Fruit fly (Drosophila melanogaster): ENCODE data around the gene Cyp4e3.
A peak's percentile ranks its signal among the peaks of the same experiment; 100 is the strongest.

The Cyp4e3 gene

DNA sequence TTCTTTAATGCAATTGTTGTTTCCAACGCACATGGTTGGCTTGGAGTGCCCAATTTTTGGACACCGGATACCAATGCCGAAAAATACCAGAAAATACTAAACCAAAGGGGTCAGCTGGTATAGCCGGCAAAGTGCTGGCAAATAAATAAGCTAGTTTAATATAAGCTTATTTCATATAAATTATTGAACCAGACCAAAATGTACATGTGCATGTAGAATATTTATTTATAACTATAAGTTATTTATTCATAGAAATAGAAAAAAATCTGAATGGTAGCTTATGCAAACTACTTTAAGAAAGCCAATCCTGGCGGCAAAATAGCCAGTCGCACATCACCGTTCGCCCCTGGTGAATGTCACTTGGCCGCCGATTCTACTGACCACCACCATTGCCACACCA lies 49.4 kb downstream of the Cyp4e3 start, which contains the start of gene pelo:
Gene pelo (plus strand): TSS at position 357 of the 400 bp plus-strand sequence.
- TF ChIP-seq cato (GFP tag; optimal IDR thresholded peaks at IDR 0.05; ENCODE audit: borderline replicate concordance) (no peak), Dbx (GFP tag; IDR thresholded peaks at IDR 0.05) (peak; percentile 59; the same call in 1 of the 3 replicates), amos (GFP tag; IDR thresholded peaks at IDR 0.05; ENCODE audit: partially characterized antibody) (no peak), pros (GFP tag; optimal IDR thresholded peaks at IDR 0.05) (no peak), Meics (GFP tag; optimal IDR thresholded peaks at IDR 0.05) (peak; percentile 74), CG17361 (GFP tag; IDR thresholded peaks at IDR 0.05) (peak; percentile 70; the same call in 2 of the 3 replicates), schlank (tag; optimal IDR thresholded peaks at IDR 0.05) (no peak), CG17328 (GFP tag; IDR thresholded peaks at IDR 0.05) (peak; percentile 45), vnd (GFP tag; IDR thresholded peaks at IDR 0.05; ENCODE audit: partially characterized antibody) (no peak), fd64A (GFP tag; optimal IDR thresholded peaks at IDR 0.05) (no peak), eyg (GFP tag; optimal IDR thresholded peaks at IDR 0.05) (no peak), CkIIα-i1 (GFP tag; IDR thresholded peaks at IDR 0.05) (no peak), CG6654 (GFP tag; optimal IDR thresholded peaks at IDR 0.05) (no peak), Max (GFP tag; optimal IDR thresholded peaks at IDR 0.05) (peak; percentile 88), Med (GFP tag) (peak; percentile 81), ranshi (GFP tag; IDR thresholded peaks at IDR 0.05) (0 out of 2 replicates have a peak, but pooled peaks have one; percentile 36), CG15696 (tag; optimal IDR thresholded peaks at IDR 0.05) (peak; percentile 66), CG4328 (GFP tag; optimal IDR thresholded peaks at IDR 0.05) (peak; percentile 34), h (optimal IDR thresholded peaks at IDR 0.05) (no peak), Atf6 (GFP tag; IDR thresholded peaks at IDR 0.05) (peak; percentile 67), CG7357 (GFP tag; IDR thresholded peaks at IDR 0.05) (no peak), CG13424 (tag; optimal IDR thresholded peaks at IDR 0.05) (peak; percentile 71), sens-2 (GFP tag; IDR thresholded peaks at IDR 0.05) (no peak), CG15479 (GFP tag; optimal IDR thresholded peaks at IDR 0.05) (no peak), TFAM (GFP tag; optimal IDR thresholded peaks at IDR 0.05) (no peak), CG3281 (GFP tag; optimal IDR thresholded peaks at IDR 0.05) (peak; percentile 73), NK7.1 (GFP tag; optimal IDR thresholded peaks at IDR 0.05) (no peak), CG9797 (GFP tag; optimal IDR thresholded peaks at IDR 0.05) (peak; percentile 75), psq (GFP tag; optimal IDR thresholded peaks at IDR 0.05) (no peak), CG18599 (GFP tag; optimal IDR thresholded peaks at IDR 0.05) (peak; percentile 77), CTCF (GFP tag; optimal IDR thresholded peaks at IDR 0.05) (no peak), gce (GFP tag; IDR thresholded peaks at IDR 0.05) (no peak), unc-4 (GFP tag; IDR thresholded peaks at IDR 0.05; ENCODE audit: partially characterized antibody) (no peak), shn (GFP tag; optimal IDR thresholded peaks at IDR 0.05) (no peak), ham (GFP tag; IDR thresholded peaks at IDR 0.05) (no peak), Oaz (GFP tag; IDR thresholded peaks at IDR 0.05) (no peak), CG9437 (GFP tag; optimal IDR thresholded peaks at IDR 0.05) (peak; percentile 21), CG4707 (GFP tag; optimal IDR thresholded peaks at IDR 0.05) (no peak), Nf-YC (tag; optimal IDR thresholded peaks at IDR 0.05) (peak; percentile 69), CG32772 (GFP tag; IDR thresholded peaks at IDR 0.05) (peak; percentile 49; the same call in 1 of the 2 replicates), C15 (GFP tag; IDR thresholded peaks at IDR 0.05) (no peak), gro (GFP tag; optimal IDR thresholded peaks at IDR 0.05) (no peak), CG9609 (GFP tag; optimal IDR thresholded peaks at IDR 0.05) (no peak), CG12299 (tag; optimal IDR thresholded peaks at IDR 0.05) (peak; percentile 52), luna (GFP tag; optimal IDR thresholded peaks at IDR 0.05) (no peak), CG10366 (GFP tag; IDR thresholded peaks at IDR 0.05) (peak; percentile 45; the same call in 1 of the 2 replicates), CG17612 (GFP tag; IDR thresholded peaks at IDR 0.05) (0 out of 2 replicates have a peak, but pooled peaks have one; percentile 29), tio (GFP tag; optimal IDR thresholded peaks at IDR 0.05) (peak; percentile 5), Rx (GFP tag; IDR thresholded peaks at IDR 0.05) (no peak), Hr39 (optimal IDR thresholded peaks at IDR 0.05) (no peak), jing (GFP tag; optimal IDR thresholded peaks at IDR 0.05) (no peak), CG6689 (GFP tag; IDR thresholded peaks at IDR 0.05) (peak; percentile 72), crp (GFP tag; optimal IDR thresholded peaks at IDR 0.05) (peak; percentile 22 to 88)

Data from whole organism, embryonic.